Worm (Caenorhabditis elegans) whole organism, late embryonic: ENCODE measurements around the gene fipr-21.

Experiments
- ama-1 ChIP-seq: fragments of 150-350 bp; optimal IDR thresholded peaks from 2 replicates; lab custom pipeline; 2014
- ets-4 ChIP-seq: sonication (generic microtip); optimal IDR thresholded peaks from 2 replicates; lab custom pipeline; 2016; ENCODE audit warnings: missing genetic modification characterization, missing compliant biosample characterization
- fkh-10 ChIP-seq: fragments of 150-350 bp; optimal IDR thresholded peaks from 2 replicates; lab custom pipeline; 2014; ENCODE audit warnings: missing biosample characterization, missing genetic modification reagents, missing genetic modification characterization
- fkh-6 ChIP-seq: sonication (generic microtip); optimal IDR thresholded peaks from 2 replicates; lab custom pipeline; 2016; ENCODE audit warnings: missing genetic modification characterization, missing compliant biosample characterization
- hlh-30 ChIP-seq: sonication (generic microtip); optimal IDR thresholded peaks from 2 replicates; lab custom pipeline; 2017; ENCODE audit warnings: antibody characterized with exemption, missing genetic modification characterization, missing compliant biosample characterization; ENCODE audit not compliant: insufficient read depth
- nhr-11 ChIP-seq: fragments of 150-350 bp; optimal IDR thresholded peaks from 2 replicates; lab custom pipeline; 2014; ENCODE audit warnings: missing biosample characterization, missing genetic modification characterization
- pqm-1 ChIP-seq: sonication (generic microtip); optimal IDR thresholded peaks from 2 replicates; lab custom pipeline; 2016; ENCODE audit warnings: missing genetic modification characterization, missing compliant biosample characterization

DNA sequence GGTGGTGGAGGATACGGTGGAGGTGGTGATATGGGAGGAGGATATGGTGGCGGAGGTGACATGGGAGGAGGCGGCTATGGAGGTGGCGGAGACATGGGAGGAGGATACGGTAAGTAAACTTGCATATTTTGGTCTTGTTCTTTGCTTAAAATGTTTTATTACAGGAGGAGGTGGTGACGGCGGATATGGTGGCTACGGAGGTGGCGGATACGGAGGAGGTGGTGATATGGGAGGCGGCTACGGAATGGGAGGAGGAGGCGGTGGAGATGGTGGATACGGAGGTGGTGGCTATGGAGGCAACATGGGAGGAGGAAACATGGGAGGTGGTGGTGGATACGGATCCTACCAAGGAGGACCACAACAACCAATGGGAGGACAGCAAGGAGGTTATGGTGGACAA, 32.3 kb downstream of the fipr-21 start:
- TF ChIP-seq pqm-1 (tag; lab: Kevin White, UChicago): no peak
- TF ChIP-seq ama-1: no peak
- no peak for TF ChIP-seq ets-4
- TF ChIP-seq fkh-10 (GFP tag; lab: Kevin White, UChicago): no peak
- no peak for TF ChIP-seq nhr-11
- no peak for TF ChIP-seq hlh-30 (tag; lab: Kevin White, UChicago)
- no peak for TF ChIP-seq fkh-6 (tag; lab: Kevin White, UChicago)
